Fruit fly (Drosophila melanogaster): ENCODE data around the gene Eaf6.

dm6 chr3L:5631917-5632316 is 23.8 kb upstream of the Eaf6 start:
- TF ChIP-seq CG3919 (GFP tag; optimal IDR thresholded peaks at IDR 0.05): no peak
- no peak for TF ChIP-seq CG11902 (GFP tag; optimal IDR thresholded peaks at IDR 0.05)
- TF ChIP-seq Eip75B (GFP tag; optimal IDR thresholded peaks at IDR 0.05): no peak
- TF ChIP-seq CG15336 (GFP tag; IDR thresholded peaks at IDR 0.05): no peak
- no peak for TF ChIP-seq Hr39 (GFP tag; optimal IDR thresholded peaks at IDR 0.05)
- TF ChIP-seq CG7368 (GFP tag; optimal IDR thresholded peaks at IDR 0.05): no peak
- TF ChIP-seq CG32006 (GFP tag; optimal IDR thresholded peaks at IDR 0.05): no peak
- no peak for TF ChIP-seq CG34406 (GFP tag; optimal IDR thresholded peaks at IDR 0.05)
- no peak for TF ChIP-seq CG6854 (GFP tag; optimal IDR thresholded peaks at IDR 0.05)

Measured in whole organism, prepupa.